Worm (Caenorhabditis elegans): Measurements from ENCODE around the gene C37C3.12.

C37C3.12 gene

ce11 chrV:7809320-7810256 lies 29.8 kb downstream of the C37C3.12 start, which contains the start of gene ZK742.3:
Gene ZK742.3, minus strand, starts transcription at chrV:7809912.
- TF ChIP-seq ets-4 (tag; optimal IDR thresholded peaks at IDR 0.05) (no peak), ama-1 (optimal IDR thresholded peaks at IDR 0.05) (no peak), dmd-4 (tag; optimal IDR thresholded peaks at IDR 0.05; ENCODE audit: borderline replicate concordance) (no peak), ref-2 (tag; optimal IDR thresholded peaks at IDR 0.05) (no peak), ceh-48 (tag; optimal IDR thresholded peaks at IDR 0.05) (no peak), ceh-24 (tag; optimal IDR thresholded peaks at IDR 0.05) (no peak), tbx-2 (tag; optimal IDR thresholded peaks at IDR 0.05) (no peak), zip-5 (tag; optimal IDR thresholded peaks at IDR 0.05) (no peak), C08G9.2 (tag; optimal IDR thresholded peaks at IDR 0.05) (no peak)

ce11 chrV:7808444-7808843 lies 30.9 kb downstream of the C37C3.12 start:
- no peak for TF ChIP-seq hlh-8 (tag; optimal IDR thresholded peaks at IDR 0.05)
- TF ChIP-seq pat-9 (tag; optimal IDR thresholded peaks at IDR 0.05), result no peak
- TF ChIP-seq tbx-7 (tag; optimal IDR thresholded peaks at IDR 0.05), result no peak
- TF ChIP-seq pha-2 (tag; optimal IDR thresholded peaks at IDR 0.05), result no peak
- TF ChIP-seq pax-1 (tag; optimal IDR thresholded peaks at IDR 0.05), result no peak

- no peak for TF ChIP-seq ceh-18 (tag; optimal IDR thresholded peaks at IDR 0.05)
- no peak for TF ChIP-seq nhr-11 (tag; optimal IDR thresholded peaks at IDR 0.05)
- no peak for TF ChIP-seq rnt-1 (tag; optimal IDR thresholded peaks at IDR 0.05)
- TF ChIP-seq ceh-14 (tag; optimal IDR thresholded peaks at IDR 0.05), result no peak
- no peak for TF ChIP-seq odd-2 (tag; optimal IDR thresholded peaks at IDR 0.05)
Observed at ce11 chrV:7806629-7807028, 32.8 kb downstream of the C37C3.12 start.

ce11 chrV:7804801-7805163 lies 34.6 kb downstream of the C37C3.12 start, which contains the start of gene xpo-1:
Gene xpo-1, plus strand, starts transcription at chrV:7805064.
- no peak for TF ChIP-seq pqm-1 (tag; optimal IDR thresholded peaks at IDR 0.05)
- no peak for TF ChIP-seq ttx-3 (tag; optimal IDR thresholded peaks at IDR 0.05)
- TF ChIP-seq eyg-1 (tag; optimal IDR thresholded peaks at IDR 0.05), result no peak
- TF ChIP-seq K09A11.1 (tag; optimal IDR thresholded peaks at IDR 0.05; ENCODE audit: insufficient read depth), result no peak
- no peak for TF ChIP-seq zip-5 (tag; optimal IDR thresholded peaks at IDR 0.05)
- TF ChIP-seq ceh-48 (tag; optimal IDR thresholded peaks at IDR 0.05), result no peak
- TF ChIP-seq hlh-15 (tag; optimal IDR thresholded peaks at IDR 0.05), result no peak
- no peak for TF ChIP-seq unc-55 (GFP tag; optimal IDR thresholded peaks at IDR 0.05)
- TF ChIP-seq ceh-2 (tag; optimal IDR thresholded peaks at IDR 0.05), result no peak
- no peak for TF ChIP-seq hlh-6 (tag; optimal IDR thresholded peaks at IDR 0.05)
- no peak for TF ChIP-seq ceh-14 (tag; optimal IDR thresholded peaks at IDR 0.05)
- no peak for TF ChIP-seq Y22D7AL.16 (tag; optimal IDR thresholded peaks at IDR 0.05)
- TF ChIP-seq ceh-30 (tag; optimal IDR thresholded peaks at IDR 0.05), result no peak
- TF ChIP-seq nhr-11 (tag; optimal IDR thresholded peaks at IDR 0.05), result no peak
- TF ChIP-seq pros-1 (tag; optimal IDR thresholded peaks at IDR 0.05), result no peak
- no peak for TF ChIP-seq tbx-7 (tag; optimal IDR thresholded peaks at IDR 0.05)
- no peak for TF ChIP-seq npax-4 (tag; optimal IDR thresholded peaks at IDR 0.05)
- no peak for TF ChIP-seq nfya-1 (tag; optimal IDR thresholded peaks at IDR 0.05)
- TF ChIP-seq fkh-6 (tag; optimal IDR thresholded peaks at IDR 0.05), result no peak

ce11 chrV:7804064-7804800 lies 35.2 kb downstream of the C37C3.12 start, which contains the start of gene uvs-1:
Gene uvs-1, minus strand, starts transcription at chrV:7804208.
- TF ChIP-seq ceh-19 (GFP tag; optimal IDR thresholded peaks at IDR 0.05) (no peak), ceh-31 (tag; optimal IDR thresholded peaks at IDR 0.05) (peak; percentile 41), dve-1 (tag; optimal IDR thresholded peaks at IDR 0.05) (no peak), pat-9 (tag; optimal IDR thresholded peaks at IDR 0.05) (no peak), ceh-34 (tag; optimal IDR thresholded peaks at IDR 0.05) (peak; percentile 1), pha-2 (tag; optimal IDR thresholded peaks at IDR 0.05) (peak; percentile 13), hlh-30 (tag; optimal IDR thresholded peaks at IDR 0.05; ENCODE audit: insufficient read depth) (peak; percentile 94), tbx-2 (tag; optimal IDR thresholded peaks at IDR 0.05) (peak; percentile 60)

All from whole organism, late embryonic.